Worm (Caenorhabditis elegans): ENCODE data around the gene Y44A6B.3.

Y44A6B.3 gene

DNA sequence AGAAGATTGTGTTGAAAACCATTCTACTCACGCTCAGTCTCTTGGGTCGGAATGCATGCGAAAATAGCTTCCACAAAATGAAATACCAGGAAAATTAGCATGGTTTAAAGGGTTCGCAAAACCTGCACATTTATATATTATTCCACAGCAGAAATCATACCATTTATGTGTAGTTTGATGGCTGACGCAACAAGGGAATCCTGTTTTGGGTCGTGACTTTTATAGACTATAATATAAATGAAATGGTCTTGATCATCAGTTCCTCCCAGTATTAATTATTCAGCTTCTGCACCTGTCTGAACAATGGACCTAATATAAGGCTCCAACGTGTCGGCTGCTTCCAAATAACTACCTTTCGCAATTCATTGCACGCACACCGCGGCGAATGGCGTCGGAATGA, 15.2 kb downstream of the Y44A6B.3 start, which contains the start of gene F46B3.8:
Gene F46B3.8 (minus strand): TSS at position 101 of the 400 bp plus-strand sequence.
- TF ChIP-seq madf-2 (tag; optimal IDR thresholded peaks at IDR 0.05) (no peak), unc-55 (GFP tag; optimal IDR thresholded peaks at IDR 0.05) (no peak)

DNA sequence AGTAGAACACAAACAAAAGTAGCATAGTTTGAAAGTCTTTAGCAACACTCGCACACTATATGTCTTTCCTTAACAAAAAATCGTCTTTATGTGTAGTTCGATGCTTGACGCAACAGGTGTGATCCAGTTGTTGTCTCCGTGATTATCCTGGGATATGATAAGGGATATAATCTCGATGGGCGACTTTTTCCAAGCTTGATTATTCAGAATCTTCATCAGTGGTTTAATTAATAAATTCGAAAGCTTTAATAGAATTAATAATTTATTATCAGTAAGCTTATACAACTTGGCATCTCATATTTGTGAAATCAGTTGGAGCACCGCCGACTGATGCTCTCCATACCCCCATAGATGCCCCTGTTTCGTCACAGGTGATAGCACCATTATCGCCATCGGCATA, 19.6 kb downstream of the Y44A6B.3 start, which contains the start of gene F46B3.7:
Gene F46B3.7 (minus strand): TSS at position 101 of the 400 bp plus-strand sequence.
- TF ChIP-seq pros-1 (tag; optimal IDR thresholded peaks at IDR 0.05) (no peak), pha-4 (tag; optimal IDR thresholded peaks at IDR 0.05) (no peak), tbx-7 (tag; optimal IDR thresholded peaks at IDR 0.05) (no peak), hlh-30 (tag; optimal IDR thresholded peaks at IDR 0.05; ENCODE audit: insufficient read depth) (no peak), hlh-6 (tag; optimal IDR thresholded peaks at IDR 0.05) (no peak), sox-4 (tag; optimal IDR thresholded peaks at IDR 0.05) (no peak), hlh-8 (tag; optimal IDR thresholded peaks at IDR 0.05) (no peak), C08G9.2 (tag; optimal IDR thresholded peaks at IDR 0.05) (no peak), gmeb-2 (tag; optimal IDR thresholded peaks at IDR 0.05) (no peak), che-1 (tag; optimal IDR thresholded peaks at IDR 0.05) (no peak), sox-2 (GFP tag; IDR thresholded peaks at IDR 0.05) (no peak), eyg-1 (tag; optimal IDR thresholded peaks at IDR 0.05) (no peak), elt-2 (tag; optimal IDR thresholded peaks at IDR 0.05) (no peak), F13H6.1 (tag; optimal IDR thresholded peaks at IDR 0.05) (no peak), ceh-19 (GFP tag; optimal IDR thresholded peaks at IDR 0.05) (no peak)

DNA sequence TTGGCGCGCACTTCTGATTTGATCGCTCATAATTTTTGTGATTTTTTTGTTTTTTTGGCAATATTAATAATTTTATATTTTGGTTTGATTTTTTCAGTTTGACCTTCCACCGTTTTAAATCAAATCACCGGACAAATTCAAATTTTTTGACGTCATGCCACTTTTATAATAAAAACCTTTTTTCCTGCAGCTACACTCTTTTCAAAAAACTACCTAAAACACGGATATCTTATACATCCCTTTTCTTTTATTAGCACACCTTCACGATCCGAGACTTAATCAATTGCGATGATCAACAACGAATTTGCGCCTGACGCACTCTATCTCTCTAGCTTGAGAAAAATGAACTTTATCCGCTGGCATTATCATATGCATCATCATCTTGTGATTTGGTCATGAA, 28.8 kb downstream of the Y44A6B.3 start, which contains the start of gene grd-2:
Gene grd-2 (plus strand): TSS at position 301 of the 400 bp plus-strand sequence.
- TF ChIP-seq dmd-4 (tag; optimal IDR thresholded peaks at IDR 0.05; ENCODE audit: borderline replicate concordance) (no peak), ceh-45 (GFP tag; IDR thresholded peaks at IDR 0.05) (no peak), ceh-24 (tag; optimal IDR thresholded peaks at IDR 0.05) (no peak), ahr-1 (tag; optimal IDR thresholded peaks at IDR 0.05) (no peak), ceh-22 (tag; optimal IDR thresholded peaks at IDR 0.05) (no peak), nhr-232 (tag; optimal IDR thresholded peaks at IDR 0.05) (no peak), dve-1 (tag; optimal IDR thresholded peaks at IDR 0.05) (no peak), ceh-34 (tag; optimal IDR thresholded peaks at IDR 0.05) (no peak), Y22D7AL.16 (tag; optimal IDR thresholded peaks at IDR 0.05) (no peak), elt-2 (tag; optimal IDR thresholded peaks at IDR 0.05) (no peak), hlh-13 (GFP tag; optimal IDR thresholded peaks at IDR 0.05) (no peak), K02D7.2 (tag; optimal IDR thresholded peaks at IDR 0.05) (no peak)

DNA sequence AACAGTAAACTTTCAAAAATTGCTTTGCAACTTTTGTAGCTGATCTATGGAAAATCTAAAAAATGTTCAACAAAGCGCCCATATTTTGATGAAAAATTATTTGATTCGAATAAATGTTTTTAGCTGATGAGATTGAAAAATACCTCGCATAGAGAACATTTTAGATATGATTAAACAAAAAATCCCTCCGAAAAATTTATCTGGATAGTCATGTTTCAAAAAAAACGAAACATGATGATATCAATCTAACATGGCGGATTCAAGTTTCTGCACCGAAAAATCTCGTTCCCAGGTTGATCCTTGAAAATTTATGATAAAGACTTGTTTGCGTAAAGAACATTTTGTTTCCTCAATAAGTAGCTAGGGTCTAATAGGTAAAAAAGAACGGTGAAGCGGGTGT, 29.6 kb downstream of the Y44A6B.3 start, which contains the start of gene ttr-12:
Gene ttr-12 (minus strand): TSS at position 101 of the 400 bp plus-strand sequence.
- TF ChIP-seq syd-9 (tag; optimal IDR thresholded peaks at IDR 0.05) (no peak), K02D7.2 (tag; optimal IDR thresholded peaks at IDR 0.05) (no peak), zip-5 (tag; optimal IDR thresholded peaks at IDR 0.05) (no peak), pat-9 (tag; optimal IDR thresholded peaks at IDR 0.05) (no peak), gmeb-2 (tag; optimal IDR thresholded peaks at IDR 0.05) (no peak), mec-3 (tag; optimal IDR thresholded peaks at IDR 0.05; ENCODE audit: borderline replicate concordance) (no peak), nhr-232 (tag; optimal IDR thresholded peaks at IDR 0.05) (no peak), nfya-1 (tag; optimal IDR thresholded peaks at IDR 0.05) (no peak), fax-1 (tag; optimal IDR thresholded peaks at IDR 0.05) (no peak), elt-2 (tag; optimal IDR thresholded peaks at IDR 0.05) (no peak), ceh-2 (tag; optimal IDR thresholded peaks at IDR 0.05) (no peak), ceh-24 (tag; optimal IDR thresholded peaks at IDR 0.05) (no peak), ceh-48 (tag; optimal IDR thresholded peaks at IDR 0.05) (no peak)
